Worm (Caenorhabditis elegans) whole organism, young adult: ENCODE measurements around the gene eri-12.

ENCODE experiments used
- C06A6.2 ChIP-seq: fragments of 200-800 bp; sonication (Bioruptor generic); conservative IDR thresholded peaks from 2 replicates; pipeline ENCODE4 v1.3.6; 2022; ENCODE audit warnings: missing genetic modification characterization, missing compliant biosample characterization
- akir-1 ChIP-seq: fragments of 200-800 bp; sonication (Bioruptor generic); optimal IDR thresholded peaks from 2 replicates; lab custom pipeline; 2018; ENCODE audit warnings: mild to moderate bottlenecking, missing genetic modification characterization, moderate library complexity, missing compliant biosample characterization
- ama-1 ChIP-seq, 3 experiments: fragments of 150-350 bp in 1 of 3; sonication (generic microtip) in 2 of 3; optimal IDR thresholded peaks; 2 replicates each; lab custom pipeline; 2014 to 2018; ENCODE audit warnings: missing biosample characterization in 2 of 3, missing genetic modification characterization in 2 of 3, missing genetic modification reagents in 2 of 3
- attf-6 ChIP-seq: fragments of 200-800 bp; sonication (Bioruptor generic); IDR thresholded peaks from 2 replicates; pipeline ENCODE4 v1.3.6; 2022; ENCODE audit warnings: missing genetic modification reagents, missing genetic modification characterization, missing compliant biosample characterization
- hmg-1.2 ChIP-seq: fragments of 200-800 bp; sonication (Bioruptor generic); IDR thresholded peaks from 2 replicates; pipeline ENCODE4 v1.3.6; 2022; ENCODE audit warnings: missing genetic modification reagents, missing genetic modification characterization, missing compliant biosample characterization
- hsf-1 ChIP-seq: fragments of 200-800 bp; sonication (Bioruptor generic); IDR thresholded peaks from 2 replicates; pipeline ENCODE4 v1.3.6; 2022; ENCODE audit warnings: missing genetic modification reagents, missing genetic modification characterization, missing compliant biosample characterization
- mcd-1 ChIP-seq: fragments of 200-800 bp; sonication (Bioruptor generic); IDR thresholded peaks from 2 replicates; pipeline ENCODE4 v1.3.6; 2022; ENCODE audit warnings: missing genetic modification reagents, missing genetic modification characterization, missing compliant biosample characterization
- nhr-120 ChIP-seq: fragments of 200-800 bp; sonication (Bioruptor generic); IDR thresholded peaks from 2 replicates; pipeline ENCODE4 v1.3.6; 2022; ENCODE audit warnings: missing genetic modification characterization, missing compliant biosample characterization
- rec-8 ChIP-seq, 2 experiments: sonication (generic microtip); optimal IDR thresholded peaks; 2 replicates each; lab custom pipeline; 2016; ENCODE audit warnings: mild to moderate bottlenecking in 2 of 2, missing genetic modification characterization in 2 of 2, missing genetic modification reagents in 2 of 2, missing genotype in 2 of 2, missing biosample characterization in 1 of 2, missing compliant biosample characterization in 1 of 2, moderate library complexity in 1 of 2
- snpc-1.3 ChIP-seq: sonication (generic microtip); optimal IDR thresholded peaks from 2 replicates; lab custom pipeline; 2017; ENCODE audit warnings: missing genetic modification characterization, mild to moderate bottlenecking, missing compliant biosample characterization, antibody characterized with exemption, moderate library complexity, missing genotype, missing genetic modification reagents; ENCODE audit not compliant: insufficient read depth
- unc-62 ChIP-seq: fragments of 150-350 bp; optimal IDR thresholded peaks from 2 replicates; lab custom pipeline; 2014; ENCODE audit warnings: missing biosample characterization, missing genetic modification reagents, missing genetic modification characterization
- ztf-3 ChIP-seq: fragments of 200-800 bp; sonication (Bioruptor generic); optimal IDR thresholded peaks from 2 replicates; lab custom pipeline; 2018; ENCODE audit warnings: mild to moderate bottlenecking, missing genetic modification characterization, missing compliant biosample characterization

- no peak for TF ChIP-seq unc-62
- no peak for TF ChIP-seq akir-1 (GFP tag; lab: Kevin White, UChicago)
- no peak for TF ChIP-seq mcd-1 (GFP tag; lab: Robert Waterston, UW)
- no peak for TF ChIP-seq ama-1 (optimal IDR thresholded peaks at IDR 0.05; lab: Kevin White, UChicago)
- TF ChIP-seq ama-1 (GFP tag; optimal IDR thresholded peaks at IDR 0.05; lab: Kevin White, UChicago) = peak in 1 of 2 experiments; percentile 40
- 0 out of 2 replicates have a peak, but pooled peaks have one; percentile 43 for TF ChIP-seq attf-6 (GFP tag; lab: Robert Waterston, UW)
- TF ChIP-seq hmg-1.2 = no peak; the same call in 1 of the 2 replicates
- no peak for TF ChIP-seq C06A6.2
- 0 out of 2 replicates have a peak, but pooled peaks have one; percentile 30 for TF ChIP-seq hsf-1 (GFP tag; lab: Robert Waterston, UW)
- TF ChIP-seq ztf-3 = no peak
- no peak for TF ChIP-seq snpc-1.3 (tag; lab: Kevin White, UChicago)
- TF ChIP-seq nhr-120 = no peak
- TF ChIP-seq rec-8 (tag; optimal IDR thresholded peaks at IDR 0.05; lab: Kevin White, UChicago) = no peak
Observed at ce11 chrIV:12124314-12125084, 32.1 kb upstream of the eri-12 start, which contains the start of gene dhhc-6.
